Worm (Caenorhabditis elegans) whole organism, L1 larva: Measurements from ENCODE around the gene C50E3.5.

Experiments
- C16A3.4 ChIP-seq: fragments of 150-350 bp; optimal IDR thresholded peaks from 2 replicates; lab custom pipeline; 2014; ENCODE audit warnings: missing biosample characterization, missing genetic modification characterization
- C34B4.2 ChIP-seq: sonication (generic microtip); optimal IDR thresholded peaks from 2 replicates; lab custom pipeline; 2017; ENCODE audit warnings: mild to moderate bottlenecking, missing genetic modification characterization, missing compliant biosample characterization
- alr-1 ChIP-seq: fragments of 200-800 bp; sonication (Bioruptor generic); optimal IDR thresholded peaks from 2 replicates; lab custom pipeline; 2018; ENCODE audit warnings: borderline replicate concordance, mild to moderate bottlenecking, missing genetic modification characterization, missing compliant biosample characterization
- aly-2 ChIP-seq: fragments of 150-350 bp; optimal IDR thresholded peaks from 2 replicates; lab custom pipeline; 2014; ENCODE audit warnings: missing biosample characterization, missing genetic modification characterization
- ama-1 ChIP-seq: fragments of 150-350 bp; optimal IDR thresholded peaks from 2 replicates; lab custom pipeline; 2014
- ceh-8 ChIP-seq: fragments of 200-800 bp; sonication (Bioruptor generic); optimal IDR thresholded peaks from 2 replicates; lab custom pipeline; 2018; ENCODE audit warnings: mild to moderate bottlenecking, missing genetic modification characterization, moderate library complexity, missing compliant biosample characterization
- ceh-88 ChIP-seq: fragments of 200-800 bp; sonication (Bioruptor generic); IDR thresholded peaks from 2 replicates; pipeline ENCODE4 v1.3.6; 2022; ENCODE audit warnings: missing genetic modification characterization, missing compliant biosample characterization
- ceh-90 ChIP-seq: sonication (generic microtip); optimal IDR thresholded peaks from 2 replicates; lab custom pipeline; 2016; ENCODE audit warnings: missing genetic modification characterization, missing compliant biosample characterization
- ces-1 ChIP-seq: fragments of 150-350 bp; optimal IDR thresholded peaks from 2 replicates; lab custom pipeline; 2014; ENCODE audit warnings: missing biosample characterization, missing genetic modification reagents, missing genetic modification characterization
- dsc-1 ChIP-seq: sonication (generic microtip); optimal IDR thresholded peaks from 2 replicates; lab custom pipeline; 2016; ENCODE audit warnings: mild to moderate bottlenecking, missing genetic modification characterization, missing compliant biosample characterization
- efl-1 ChIP-seq, 4 experiments: fragments of 150-350 bp; optimal IDR thresholded peaks in 3 of 4; peaks in 1 of 4; 1 replicate in 1 of 4; 2 replicates in 3 of 4; lab custom pipeline; 2014; ENCODE audit warnings: missing biosample characterization in 2 of 4, missing genetic modification characterization in 2 of 4, missing genetic modification reagents in 2 of 4
- efl-3 ChIP-seq: fragments of 200-800 bp; sonication (Bioruptor generic); optimal IDR thresholded peaks from 2 replicates; lab custom pipeline; 2018; ENCODE audit warnings: mild to moderate bottlenecking, missing genetic modification characterization, missing compliant biosample characterization
- elt-2 ChIP-seq: sonication (generic microtip); optimal IDR thresholded peaks from 2 replicates; lab custom pipeline; 2016; ENCODE audit warnings: missing genetic modification characterization, mild to moderate bottlenecking, inconsistent platforms, missing compliant biosample characterization, missing genetic modification reagents
- ets-5 ChIP-seq: fragments of 200-800 bp; sonication (Bioruptor generic); IDR thresholded peaks from 2 replicates; pipeline ENCODE4 v1.3.6; 2022; ENCODE audit warnings: missing genetic modification characterization, missing compliant biosample characterization
- fkh-10 ChIP-seq: sonication (generic microtip); optimal IDR thresholded peaks from 2 replicates; lab custom pipeline; 2017; ENCODE audit warnings: missing biosample characterization, missing genetic modification reagents, missing genetic modification characterization
- fkh-4 ChIP-seq: sonication (generic microtip); optimal IDR thresholded peaks from 2 replicates; lab custom pipeline; 2016; ENCODE audit warnings: missing compliant biosample characterization, missing genetic modification characterization, borderline replicate concordance
- fkh-8 ChIP-seq: sonication (generic microtip); optimal IDR thresholded peaks from 2 replicates; lab custom pipeline; 2016; ENCODE audit warnings: mild to moderate bottlenecking, missing genetic modification characterization, missing compliant biosample characterization
- fos-1 ChIP-seq: fragments of 150-350 bp; optimal IDR thresholded peaks from 2 replicates; lab custom pipeline; 2014; ENCODE audit warnings: missing biosample characterization, missing genetic modification characterization
- hlh-17 ChIP-seq: fragments of 200-800 bp; sonication (Bioruptor generic); optimal IDR thresholded peaks from 2 replicates; lab custom pipeline; 2018; ENCODE audit warnings: missing genetic modification characterization, mild to moderate bottlenecking, missing compliant biosample characterization, moderate library complexity, borderline replicate concordance
- irx-1 ChIP-seq: sonication (generic microtip); optimal IDR thresholded peaks from 2 replicates; lab custom pipeline; 2016; ENCODE audit warnings: missing genetic modification characterization, missing compliant biosample characterization
- isw-1 ChIP-seq: fragments of 200-800 bp; sonication (Bioruptor generic); IDR thresholded peaks from 2 replicates; pipeline ENCODE4 v1.3.6; 2022; ENCODE audit warnings: missing genetic modification characterization, missing compliant biosample characterization
- lin-13 ChIP-seq: fragments of 150-350 bp; optimal IDR thresholded peaks from 2 replicates; lab custom pipeline; 2014; ENCODE audit warnings: missing biosample characterization, missing genetic modification reagents, missing genetic modification characterization
- lin-35 ChIP-seq, 2 experiments: fragments of 150-350 bp; optimal IDR thresholded peaks; 2 replicates each; lab custom pipeline; 2014; ENCODE audit warnings: missing biosample characterization in 2 of 2, missing genetic modification characterization in 2 of 2, missing genetic modification reagents in 2 of 2
- lsy-2 ChIP-seq, 2 experiments: fragments of 150-350 bp; optimal IDR thresholded peaks; 2 replicates each; lab custom pipeline; 2014; ENCODE audit warnings: missing biosample characterization in 2 of 2, missing genetic modification characterization in 2 of 2
- mab-9 ChIP-seq: fragments of 200-800 bp; sonication (Bioruptor generic); IDR thresholded peaks from 2 replicates; pipeline ENCODE4 v1.3.6; 2022; ENCODE audit warnings: missing genetic modification reagents, missing genetic modification characterization, missing compliant biosample characterization
- mep-1 ChIP-seq: fragments of 150-350 bp; optimal IDR thresholded peaks from 2 replicates; lab custom pipeline; 2014; ENCODE audit warnings: missing biosample characterization, missing genetic modification characterization
- nhr-11 ChIP-seq: fragments of 150-350 bp; optimal IDR thresholded peaks from 2 replicates; lab custom pipeline; 2014; ENCODE audit warnings: missing biosample characterization, missing genetic modification characterization
- nhr-19 ChIP-seq: fragments of 200-800 bp; sonication (Bioruptor generic); conservative IDR thresholded peaks from 2 replicates; pipeline ENCODE4 v1.3.6; 2022; ENCODE audit warnings: missing genetic modification characterization, missing compliant biosample characterization
- nhr-237 ChIP-seq: fragments of 150-350 bp; optimal IDR thresholded peaks from 2 replicates; lab custom pipeline; 2014; ENCODE audit warnings: missing biosample characterization, missing genetic modification characterization
- nhr-28 ChIP-seq: fragments of 150-350 bp; optimal IDR thresholded peaks from 2 replicates; lab custom pipeline; 2014; ENCODE audit warnings: missing biosample characterization, missing genetic modification characterization
- nhr-76 ChIP-seq: sonication (generic microtip); optimal IDR thresholded peaks from 2 replicates; lab custom pipeline; 2017; ENCODE audit warnings: missing biosample characterization, missing genetic modification characterization
- nhr-84 ChIP-seq: sonication (generic microtip); optimal IDR thresholded peaks from 2 replicates; lab custom pipeline; 2017; ENCODE audit warnings: missing biosample characterization, missing genetic modification characterization
- nhr-85 ChIP-seq: sonication (generic microtip); peaks from one replicate; lab custom pipeline; 2016; ENCODE audit warnings: missing genetic modification characterization, inconsistent platforms, missing compliant biosample characterization
- snpc-4 ChIP-seq: fragments of 150-350 bp; optimal IDR thresholded peaks from 2 replicates; lab custom pipeline; 2014; ENCODE audit warnings: missing biosample characterization, missing genetic modification characterization
- sox-4 ChIP-seq: sonication (generic microtip); optimal IDR thresholded peaks from 2 replicates; lab custom pipeline; 2016; ENCODE audit warnings: missing genetic modification characterization, missing compliant biosample characterization
- sptf-1 ChIP-seq: fragments of 150-350 bp; optimal IDR thresholded peaks from 2 replicates; lab custom pipeline; 2014; ENCODE audit warnings: missing biosample characterization, missing genetic modification characterization
- sup-37 ChIP-seq: fragments of 200-800 bp; sonication (Bioruptor generic); optimal IDR thresholded peaks from 2 replicates; lab custom pipeline; 2018; ENCODE audit warnings: mild to moderate bottlenecking, missing genetic modification characterization, missing compliant biosample characterization
- unc-98 ChIP-seq: fragments of 200-800 bp; sonication (Bioruptor generic); IDR thresholded peaks from 2 replicates; pipeline ENCODE4 v1.3.6; 2022; ENCODE audit warnings: missing genetic modification characterization, missing compliant biosample characterization
- ztf-11 ChIP-seq, 2 experiments: sonication (generic microtip); optimal IDR thresholded peaks; 2 replicates each; lab custom pipeline; 2016 to 2017; ENCODE audit warnings: missing genetic modification characterization in 2 of 2, missing biosample characterization in 1 of 2, missing compliant biosample characterization in 1 of 2
- ztf-4 ChIP-seq: fragments of 150-350 bp; optimal IDR thresholded peaks from 2 replicates; lab custom pipeline; 2014; ENCODE audit warnings: missing biosample characterization, missing genetic modification characterization

The C50E3.5 gene

ce11 chrV:7629504-7629903 lies 41.7 kb downstream of the C50E3.5 start, which contains the start of gene srd-30:
Gene srd-30, plus strand, starts transcription at chrV:7629804.
- TF ChIP-seq ztf-4 (tag; lab: Kevin White, UChicago) (no peak), lin-35 (GFP tag; optimal IDR thresholded peaks at IDR 0.05; lab: Kevin White, UChicago) (no peak), ets-5 (GFP tag; lab: Robert Waterston, UW) (no peak), unc-98 (GFP tag; lab: Robert Waterston, UW) (no peak), fkh-8 (tag; lab: Kevin White, UChicago) (no peak), sup-37 (GFP tag; lab: Kevin White, UChicago) (no peak), nhr-11 (tag; lab: Kevin White, UChicago) (no peak), hlh-17 (GFP tag; lab: Kevin White, UChicago) (no peak), fkh-10 (GFP tag; lab: Kevin White, UChicago) (no peak), isw-1 (GFP tag; lab: Robert Waterston, UW) (no peak), C34B4.2 (no peak), ceh-90 (tag; lab: Kevin White, UChicago) (no peak), elt-2 (tag; lab: Kevin White, UChicago) (no peak)
- TF ChIP-seq, all 84 proteins: peak for 0

ce11 chrV:7631732-7632131 lies 43.9 kb downstream of the C50E3.5 start, which contains the start of gene srd-25:
Gene srd-25, plus strand, starts transcription at chrV:7632032.
- TF ChIP-seq ceh-8: no peak
- no peak for TF ChIP-seq dsc-1 (tag; lab: Kevin White, UChicago)
- TF ChIP-seq ztf-11 (tag; optimal IDR thresholded peaks at IDR 0.05; lab: Kevin White, UChicago): no peak
- no peak for TF ChIP-seq alr-1
- no peak for TF ChIP-seq ztf-4 (tag; lab: Kevin White, UChicago)
- no peak for TF ChIP-seq aly-2 (tag; lab: Kevin White, UChicago)
- no peak for TF ChIP-seq sup-37 (GFP tag; lab: Kevin White, UChicago)
- no peak for TF ChIP-seq nhr-237 (tag; lab: Kevin White, UChicago)
- TF ChIP-seq irx-1 (tag; lab: Kevin White, UChicago): no peak
- no peak for TF ChIP-seq mep-1 (tag; lab: Kevin White, UChicago)
- no peak for TF ChIP-seq C16A3.4 (tag; lab: Kevin White, UChicago)
- no peak for TF ChIP-seq mab-9 (GFP tag; lab: Robert Waterston, UW)
- no peak for TF ChIP-seq sox-4 (tag; lab: Kevin White, UChicago)
- TF ChIP-seq efl-3 (GFP tag; lab: Kevin White, UChicago): no peak
- no peak for TF ChIP-seq nhr-28 (tag; lab: Kevin White, UChicago)
- no peak for TF ChIP-seq nhr-84 (tag; lab: Kevin White, UChicago)
- TF ChIP-seq ama-1: no peak
- TF ChIP-seq fkh-4 (tag; lab: Kevin White, UChicago): no peak
- TF ChIP-seq ceh-88 (GFP tag; lab: Robert Waterston, UW): no peak
- no peak for TF ChIP-seq elt-2 (tag; lab: Kevin White, UChicago)

- TF ChIP-seq nhr-85 (tag; lab: Kevin White, UChicago) (no peak), nhr-11 (tag; lab: Kevin White, UChicago) (no peak), mep-1 (tag; lab: Kevin White, UChicago) (no peak), efl-1 (optimal IDR thresholded peaks at IDR 0.05; lab: Kevin White, UChicago) (no peak), efl-1 (GFP tag; optimal IDR thresholded peaks at IDR 0.05 in 1 of 2; lab: Kevin White, UChicago) (no peak), ceh-8 (no peak), lsy-2 (tag; optimal IDR thresholded peaks at IDR 0.05; lab: Kevin White, UChicago) (no peak), snpc-4 (tag; lab: Kevin White, UChicago) (no peak), fkh-10 (GFP tag; lab: Kevin White, UChicago) (no peak), fos-1 (no peak)
- TF ChIP-seq, all 84 proteins: peak for 0
Measured at ce11 chrV:7634657-7635056, 46.9 kb downstream of the C50E3.5 start, which contains the start of gene srd-31. Gene srd-31, minus strand, starts transcription at chrV:7634757.

DNA sequence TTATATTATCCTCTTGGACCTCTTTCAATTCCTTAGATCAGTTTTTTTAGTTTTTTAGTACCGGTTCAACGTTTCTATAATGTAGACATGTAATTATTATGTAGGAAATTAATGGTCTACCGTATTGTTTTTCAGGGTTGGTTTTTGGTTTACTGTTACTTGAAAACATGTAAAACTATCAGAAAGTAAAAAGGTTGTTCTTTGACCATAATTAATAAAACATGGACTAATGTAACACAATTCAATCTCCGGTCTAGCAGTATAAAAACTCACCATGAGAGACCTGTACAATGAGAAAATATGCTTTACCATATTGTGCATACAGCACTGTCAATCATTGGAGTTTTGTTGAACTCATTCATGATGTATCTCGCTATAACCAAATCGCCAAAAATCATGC lies 47.7 kb downstream of the C50E3.5 start, which contains the start of gene srd-29:
srd-29 (plus strand) TSS at position 301 of the 400 bp plus-strand sequence.
- TF ChIP-seq elt-2 (tag; lab: Kevin White, UChicago) (no peak), ces-1 (GFP tag; lab: Kevin White, UChicago) (no peak), nhr-19 (no peak), sptf-1 (tag; lab: Kevin White, UChicago) (no peak), ama-1 (no peak), nhr-85 (tag; lab: Kevin White, UChicago) (no peak), nhr-76 (tag; lab: Kevin White, UChicago) (no peak), lsy-2 (tag; optimal IDR thresholded peaks at IDR 0.05; lab: Kevin White, UChicago) (no peak), lin-13 (GFP tag; lab: Kevin White, UChicago) (no peak)
- TF ChIP-seq, all 84 proteins: peak for 0
